Worm (Caenorhabditis elegans) whole organism, late embryonic: Measurements from ENCODE around the gene C18A3.3.

Source experiments
- elt-2 ChIP-seq: sonication (generic microtip); optimal IDR thresholded peaks from 2 replicates; lab custom pipeline; 2016; ENCODE audit warnings: missing genetic modification reagents, missing genetic modification characterization, missing compliant biosample characterization
- unc-86 ChIP-seq: sonication (generic microtip); optimal IDR thresholded peaks from 2 replicates; lab custom pipeline; 2016; ENCODE audit warnings: missing genetic modification characterization, missing compliant biosample characterization

DNA sequence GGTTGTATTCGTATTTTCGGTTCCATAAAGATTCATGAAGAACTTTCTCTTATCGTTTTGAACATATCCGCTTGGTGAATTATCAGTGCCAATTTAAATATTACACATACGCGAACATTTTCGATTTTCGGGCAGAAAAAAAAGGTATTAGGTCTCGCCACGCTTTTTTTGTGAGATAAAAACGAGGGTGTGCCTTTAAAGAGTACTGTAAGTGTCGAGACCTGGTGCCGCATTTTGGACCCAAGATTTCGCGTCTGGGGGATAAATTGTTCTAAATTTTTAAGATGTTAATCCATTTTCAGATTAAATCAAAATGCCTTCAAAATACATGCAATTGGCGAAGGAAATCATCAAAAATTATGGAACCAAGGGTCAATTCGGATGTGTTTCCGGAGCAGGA, 22.2 kb upstream of the C18A3.3 start, which contains the start of gene C25H3.3:
- TF ChIP-seq elt-2 (tag; lab: Kevin White, UChicago): no peak
- no peak for TF ChIP-seq unc-86 (tag; lab: Kevin White, UChicago)
